Fruit fly (Drosophila melanogaster) whole organism, embryonic: ENCODE results near the gene CG44008.

Experiments used
- CG10543 ChIP-seq: fragments of 200-800 bp; sonication (Bioruptor generic); optimal IDR thresholded peaks from 3 replicates; lab custom pipeline; 2017; ENCODE audit warnings: missing biosample characterization, mild to moderate bottlenecking, missing genetic modification characterization, moderate library complexity
- CG11093 ChIP-seq: fragments of 200-800 bp; sonication (Bioruptor generic); IDR thresholded peaks from 3 replicates; pipeline ENCODE4 v1.3.6; 2022; ENCODE audit warnings: missing biosample characterization, missing genetic modification characterization
- CG11247 ChIP-seq: fragments of 200-800 bp; sonication (Bioruptor generic); IDR thresholded peaks from 2 replicates; pipeline ENCODE4 v1.3.6; 2022; ENCODE audit warnings: missing biosample characterization, missing genetic modification characterization
- CG1233 ChIP-seq: fragments of 200-800 bp; sonication (Bioruptor generic); optimal IDR thresholded peaks from 4 replicates; lab custom pipeline; 2018; ENCODE audit warnings: missing biosample characterization, mild to moderate bottlenecking, missing genetic modification characterization
- CG12391 ChIP-seq: fragments of 200-800 bp; sonication (Bioruptor generic); optimal IDR thresholded peaks from 3 replicates; lab custom pipeline; 2018; ENCODE audit warnings: missing biosample characterization, mild to moderate bottlenecking, missing genetic modification characterization, moderate library complexity
- CG15073 ChIP-seq: fragments of 200-800 bp; sonication (Bioruptor generic); optimal IDR thresholded peaks from 2 replicates; lab custom pipeline; 2016; ENCODE audit warnings: missing biosample characterization, missing genetic modification characterization
- CG17361 ChIP-seq: fragments of 200-800 bp; sonication (Bioruptor generic); IDR thresholded peaks from 3 replicates; pipeline ENCODE4 v1.3.6; 2022; ENCODE audit warnings: missing biosample characterization, missing genetic modification characterization
- CG18011 ChIP-seq: fragments of 200-800 bp; sonication (Bioruptor generic); optimal IDR thresholded peaks from 2 replicates; lab custom pipeline; 2017; ENCODE audit warnings: missing biosample characterization, missing genetic modification characterization, mild to moderate bottlenecking, moderate library complexity, missing genotype
- CG2120 ChIP-seq: fragments of 200-800 bp; sonication (Bioruptor generic); optimal IDR thresholded peaks from 3 replicates; lab custom pipeline; 2016; ENCODE audit warnings: missing biosample characterization, missing genetic modification characterization
- CG2199 ChIP-seq: fragments of 200-800 bp; sonication (Bioruptor generic); IDR thresholded peaks from 3 replicates; pipeline ENCODE4 v1.3.6; 2022; ENCODE audit warnings: missing biosample characterization, missing genetic modification characterization
- CG2202 ChIP-seq: fragments of 200-800 bp; sonication (Bioruptor generic); optimal IDR thresholded peaks from 2 replicates; lab custom pipeline; 2018; ENCODE audit warnings: missing biosample characterization, mild to moderate bottlenecking, missing genetic modification characterization
- CG30020 ChIP-seq: fragments of 200-800 bp; optimal IDR thresholded peaks from 2 replicates; lab custom pipeline; 2019; ENCODE audit warnings: missing biosample characterization, mild to moderate bottlenecking, missing genetic modification characterization, moderate library complexity
- CG30403 ChIP-seq: fragments of 200-800 bp; sonication (Bioruptor generic); optimal IDR thresholded peaks from 3 replicates; lab custom pipeline; 2016; ENCODE audit warnings: missing biosample characterization, missing genetic modification characterization
- CG3065 ChIP-seq: fragments of 200-800 bp; sonication (Bioruptor generic); optimal IDR thresholded peaks from 2 replicates; lab custom pipeline; 2016; ENCODE audit warnings: missing biosample characterization, missing genetic modification characterization
- CG33213 ChIP-seq: fragments of 200-800 bp; sonication (Bioruptor generic); optimal IDR thresholded peaks from 3 replicates; lab custom pipeline; 2016; ENCODE audit warnings: missing biosample characterization, missing genetic modification characterization
- CG4360 ChIP-seq: fragments of 200-800 bp; sonication (Bioruptor generic); IDR thresholded peaks from 2 replicates; pipeline ENCODE4 v1.3.6; 2022; ENCODE audit warnings: missing biosample characterization, missing genetic modification characterization
- CG4820 ChIP-seq: fragments of 200-800 bp; sonication (Bioruptor generic); optimal IDR thresholded peaks from 3 replicates; lab custom pipeline; 2016; ENCODE audit warnings: missing biosample characterization, missing genetic modification characterization
- CG5245 ChIP-seq: fragments of 200-800 bp; sonication (Bioruptor generic); optimal IDR thresholded peaks from 3 replicates; lab custom pipeline; 2016; ENCODE audit warnings: missing biosample characterization, missing genetic modification characterization
- CG7963 ChIP-seq: fragments of 200-800 bp; sonication (Bioruptor generic); IDR thresholded peaks from 3 replicates; pipeline ENCODE4 v1.3.6; 2022; ENCODE audit warnings: missing biosample characterization, missing genetic modification characterization; ENCODE audit not compliant: partially characterized antibody
- CHES-1-like ChIP-seq: fragments of 200-800 bp; sonication (Bioruptor generic); optimal IDR thresholded peaks from 2 replicates; lab custom pipeline; 2016; ENCODE audit warnings: missing biosample characterization, missing genetic modification characterization
- Dfd ChIP-seq, 2 experiments: fragments of >200 bp; optimal IDR thresholded peaks; 2 replicates each; lab custom pipeline; 2017; ENCODE audit warnings: missing biosample characterization in 2 of 2, missing genetic modification characterization in 2 of 2
- Ets65A ChIP-seq: fragments of 200-800 bp; sonication (Bioruptor generic); peaks from one replicate; lab custom pipeline; 2016; ENCODE audit warnings: missing biosample characterization, missing genetic modification characterization
- Hr51 ChIP-seq, 2 experiments: fragments of 200-800 bp; sonication (Bioruptor generic); optimal IDR thresholded peaks; 2 replicates in 1 of 2; 3 replicates in 1 of 2; lab custom pipeline; 2016 to 2018; ENCODE audit warnings: missing biosample characterization in 2 of 2, missing genetic modification characterization in 2 of 2, mild to moderate bottlenecking in 1 of 2, moderate library complexity in 1 of 2
- NC2β ChIP-seq: fragments of 200-800 bp; sonication (Bioruptor generic); optimal IDR thresholded peaks from 2 replicates; lab custom pipeline; 2016; ENCODE audit warnings: missing biosample characterization, missing genetic modification characterization
- Nf-YB ChIP-seq: fragments of 200-800 bp; sonication (Bioruptor generic); optimal IDR thresholded peaks from 3 replicates; lab custom pipeline; 2019; ENCODE audit warnings: missing biosample characterization, mild to moderate bottlenecking, missing genetic modification characterization, moderate library complexity
- Rfx ChIP-seq: fragments of 200-800 bp; sonication (Bioruptor generic); IDR thresholded peaks from 2 replicates; pipeline ENCODE4 v1.3.6; 2022; ENCODE audit warnings: missing biosample characterization, missing genetic modification characterization
- Scr ChIP-seq: fragments of 200-800 bp; sonication (Bioruptor generic); IDR thresholded peaks from 2 replicates; pipeline ENCODE4 v1.3.6; 2022; ENCODE audit warnings: missing biosample characterization, missing genetic modification characterization; ENCODE audit not compliant: partially characterized antibody
- Spps ChIP-seq: fragments of 200-800 bp; sonication (Bioruptor generic); optimal IDR thresholded peaks from 2 replicates; lab custom pipeline; 2018; ENCODE audit warnings: missing biosample characterization, mild to moderate bottlenecking, missing genetic modification characterization
- Ssrp ChIP-seq: fragments of 200-800 bp; sonication (Bioruptor generic); optimal IDR thresholded peaks from 2 replicates; lab custom pipeline; 2018; ENCODE audit warnings: missing biosample characterization, mild to moderate bottlenecking, missing genetic modification characterization, moderate library complexity
- Vsx1 ChIP-seq: fragments of 200-800 bp; sonication (Bioruptor generic); optimal IDR thresholded peaks from 2 replicates; lab custom pipeline; 2017; ENCODE audit warnings: missing biosample characterization, mild to moderate bottlenecking, missing genetic modification characterization, missing genetic modification reagents
- Xbp1 ChIP-seq: fragments of 200-800 bp; sonication (Bioruptor generic); optimal IDR thresholded peaks from 3 replicates; lab custom pipeline; 2016; ENCODE audit warnings: missing biosample characterization, mild to moderate bottlenecking, missing genetic modification characterization
- Xrp1 ChIP-seq: fragments of 200-800 bp; sonication (Bioruptor generic); IDR thresholded peaks from 2 replicates; pipeline ENCODE4 v1.3.6; 2022; ENCODE audit warnings: missing biosample characterization, missing genetic modification characterization
- abd-A ChIP-seq: fragments of 200-800 bp; sonication (Bioruptor generic); optimal IDR thresholded peaks from 3 replicates; lab custom pipeline; 2019; ENCODE audit warnings: missing biosample characterization, mild to moderate bottlenecking, missing genetic modification characterization, moderate library complexity
- ac ChIP-seq: fragments of 200-800 bp; sonication (Bioruptor generic); optimal IDR thresholded peaks from 3 replicates; lab custom pipeline; 2017; ENCODE audit warnings: missing biosample characterization, mild to moderate bottlenecking, missing genetic modification characterization
- disco-r ChIP-seq: fragments of 200-800 bp; sonication (Bioruptor generic); optimal IDR thresholded peaks from 2 replicates; lab custom pipeline; 2016; ENCODE audit warnings: missing biosample characterization, missing genetic modification characterization
- en ChIP-seq: fragments of 200-800 bp; sonication (Bioruptor generic); optimal IDR thresholded peaks from 2 replicates; lab custom pipeline; 2016; ENCODE audit warnings: missing biosample characterization, missing genetic modification characterization
- eve ChIP-seq, 2 experiments: fragments of >200 bp; optimal IDR thresholded peaks; 2 replicates each; lab custom pipeline; 2017; ENCODE audit warnings: missing biosample characterization in 2 of 2, missing genetic modification characterization in 2 of 2
- fu2 ChIP-seq: fragments of 200-800 bp; sonication (Bioruptor generic); optimal IDR thresholded peaks from 2 replicates; lab custom pipeline; 2016; ENCODE audit warnings: missing biosample characterization, missing genetic modification characterization
- gem ChIP-seq: fragments of 200-800 bp; sonication (Bioruptor generic); optimal IDR thresholded peaks from 2 replicates; lab custom pipeline; 2019; ENCODE audit warnings: missing biosample characterization, mild to moderate bottlenecking, missing genetic modification characterization, moderate library complexity
- insv ChIP-seq, 2 experiments: fragments of 200-800 bp; sonication (Bioruptor generic); optimal IDR thresholded peaks; 3 replicates each; lab custom pipeline; 2016 to 2018; ENCODE audit warnings: missing biosample characterization in 2 of 2, missing genetic modification characterization in 2 of 2
- kah ChIP-seq: fragments of 200-800 bp; sonication (Bioruptor generic); optimal IDR thresholded peaks from 2 replicates; lab custom pipeline; 2018; ENCODE audit warnings: missing biosample characterization, mild to moderate bottlenecking, missing genetic modification characterization
- odd ChIP-seq: fragments of 200-800 bp; sonication (Bioruptor generic); optimal IDR thresholded peaks from 2 replicates; lab custom pipeline; 2017; ENCODE audit warnings: missing biosample characterization, mild to moderate bottlenecking, missing genetic modification characterization
- org-1 ChIP-seq: fragments of 200-800 bp; sonication (Bioruptor generic); optimal IDR thresholded peaks from 2 replicates; lab custom pipeline; 2017; ENCODE audit warnings: missing biosample characterization, missing genetic modification characterization
- sna ChIP-seq: fragments of 200-800 bp; sonication (Bioruptor generic); IDR thresholded peaks from 2 replicates; pipeline ENCODE4 v1.3.6; 2022; ENCODE audit warnings: missing biosample characterization, missing genetic modification characterization; ENCODE audit not compliant: partially characterized antibody
- tgo ChIP-seq: fragments of 200-800 bp; sonication (Bioruptor generic); IDR thresholded peaks from 3 replicates; pipeline ENCODE4 v1.3.6; 2022; ENCODE audit warnings: missing biosample characterization, missing genetic modification characterization
- twi ChIP-seq: fragments of 200-800 bp; optimal IDR thresholded peaks from 2 replicates; lab custom pipeline; 2019; ENCODE audit warnings: missing biosample characterization, mild to moderate bottlenecking, missing genetic modification characterization, moderate library complexity
- vfl ChIP-seq: fragments of 200-800 bp; sonication (Bioruptor generic); optimal IDR thresholded peaks from 2 replicates; lab custom pipeline; 2016; ENCODE audit warnings: missing biosample characterization, missing genetic modification characterization
- vvl ChIP-seq: fragments of 200-800 bp; sonication (Bioruptor generic); IDR thresholded peaks from 2 replicates; pipeline ENCODE4 v1.3.6; 2022; ENCODE audit warnings: missing biosample characterization, missing genetic modification characterization

CG44008 gene

DNA sequence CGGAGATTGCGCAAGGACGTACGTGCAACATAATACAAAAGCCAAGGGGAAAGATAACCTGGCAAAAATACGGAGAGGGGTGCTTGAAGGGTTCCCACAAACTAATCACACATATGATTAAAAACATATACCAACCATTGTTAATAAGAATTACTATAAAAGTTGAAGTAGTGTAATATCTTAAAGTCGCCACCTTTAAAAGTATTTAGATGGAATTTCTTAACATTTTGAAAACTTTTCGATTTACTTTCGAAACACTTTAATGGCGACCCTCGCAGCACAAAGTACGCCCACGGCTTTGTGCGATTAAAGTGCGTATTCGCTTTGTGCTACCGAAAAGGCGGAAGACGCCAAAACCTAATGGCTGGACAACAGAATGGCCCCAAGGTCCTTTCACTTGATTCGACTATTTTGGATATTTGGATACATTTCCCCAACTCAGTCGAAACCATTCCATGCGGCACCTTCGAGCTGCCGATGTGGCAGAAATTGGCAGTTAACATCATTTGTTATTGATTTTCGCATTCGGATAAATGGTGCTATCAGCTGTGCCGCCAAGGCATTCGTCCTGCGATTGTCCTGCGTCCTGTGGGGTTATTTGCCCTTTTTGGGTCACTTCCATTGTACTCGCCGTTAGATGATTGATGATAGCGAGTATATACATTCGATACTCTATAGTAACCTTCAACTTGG is 18.6 kb downstream of the CG44008 start (continued):
- TF ChIP-seq CG2120 (peak; percentile 52), abd-A (tag; lab: Kevin White, UChicago) (peak; percentile 69), Hr51 (GFP tag; optimal IDR thresholded peaks at IDR 0.05; lab: Kevin White, UChicago) (no peak), CG18011 (no peak), gem (peak; percentile 15), Ets65A (GFP tag; lab: Kevin White, UChicago) (peak; percentile 25), CG7963 (GFP tag; lab: Robert Waterston, UW) (no peak), CHES-1-like (no peak)
- TF ChIP-seq, all 482 proteins: peak for 22

DNA sequence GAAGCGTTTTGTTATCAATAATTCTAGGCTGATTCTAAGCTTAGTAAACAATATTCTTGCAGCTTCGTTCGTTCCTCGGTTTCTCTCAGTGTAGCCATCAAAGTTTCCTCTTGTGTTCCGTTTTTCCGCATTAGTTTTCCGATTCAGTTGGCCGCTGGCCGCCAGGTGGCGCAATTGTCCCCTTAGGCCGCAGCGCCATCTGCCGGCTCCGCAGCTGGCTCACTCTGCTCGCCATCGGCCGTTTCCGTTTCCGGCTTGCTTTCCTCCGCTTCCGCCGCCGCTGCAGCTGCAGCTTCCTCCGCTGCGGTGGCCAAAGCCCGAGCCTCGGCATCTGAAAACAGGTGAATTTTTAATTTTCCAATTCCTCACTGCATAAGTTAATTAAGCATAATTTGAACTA is 25.9 kb downstream of the CG44008 start:
- TF ChIP-seq CG4360 (GFP tag; lab: Robert Waterston, UW) (peak; percentile 75), CG10543 (peak; percentile 93), fu2 (GFP tag; lab: Kevin White, UChicago) (peak; percentile 51), CG11247 (GFP tag; lab: Robert Waterston, UW) (peak; percentile 90), tgo (GFP tag; lab: Robert Waterston, UW) (peak; percentile 74), odd (GFP tag; lab: Kevin White, UChicago) (peak; percentile 98), twi (peak; percentile 89), CG2199 (GFP tag; lab: Robert Waterston, UW) (peak; percentile 98), disco-r (GFP tag; lab: Kevin White, UChicago) (peak; percentile 94), CG11093 (peak; percentile 70; the same call in 2 of the 3 replicates), gem (peak; percentile 77), Vsx1 (GFP tag; lab: Kevin White, UChicago) (peak; percentile 96), CG30403 (GFP tag; lab: Kevin White, UChicago) (peak; percentile 87), sna (GFP tag; lab: Robert Waterston, UW) (no peak), CG30020 (tag; lab: Kevin White, UChicago) (peak; percentile 48), Xrp1 (peak; percentile 82), Ssrp (tag; lab: Kevin White, UChicago) (peak; percentile 81), CG12391 (tag; lab: Kevin White, UChicago) (peak; percentile 83), CG33213 (GFP tag; lab: Kevin White, UChicago) (peak; percentile 98), kah (GFP tag; lab: Kevin White, UChicago) (peak; percentile 93), eve (GFP tag; optimal IDR thresholded peaks at IDR 0.05; lab: Kevin White, UChicago) (peak in 1 of 2 experiments; percentile 54), CG2202 (tag; lab: Kevin White, UChicago) (peak; percentile 97), CG1233 (peak; percentile 97), ac (GFP tag; lab: Kevin White, UChicago) (peak; percentile 99), en (GFP tag; lab: Kevin White, UChicago) (peak; percentile 98), org-1 (GFP tag; lab: Kevin White, UChicago) (peak; percentile 91), NC2β (GFP tag; lab: Kevin White, UChicago) (peak; percentile 98), CG4820 (GFP tag; lab: Kevin White, UChicago) (peak; percentile 92), Scr (no peak), CG5245 (GFP tag; lab: Kevin White, UChicago) (peak; percentile 97), insv (GFP tag; optimal IDR thresholded peaks at IDR 0.05; lab: Kevin White, UChicago) (peak in 1 of 2 experiments; percentile 83), Rfx (GFP tag; lab: Robert Waterston, UW) (peak; percentile 91), CG15073 (peak; percentile 74), Spps (tag; lab: Kevin White, UChicago) (peak; percentile 75), Dfd (GFP tag; optimal IDR thresholded peaks at IDR 0.05; lab: Kevin White, UChicago) (no peak), vvl (GFP tag; lab: Robert Waterston, UW) (peak; percentile 95), Nf-YB (GFP tag; lab: Kevin White, UChicago) (peak; percentile 75), Xbp1 (GFP tag; lab: Kevin White, UChicago) (peak; percentile 95), vfl (GFP tag; lab: Kevin White, UChicago) (peak; percentile 61), CG3065 (GFP tag; lab: Kevin White, UChicago) (peak; percentile 92), CG17361 (GFP tag; lab: Robert Waterston, UW) (peak; percentile 92)
